Worm (Caenorhabditis elegans) whole organism, mixed stage, embryonic: Measurements from ENCODE around the gene Y54E2A.10.
A peak's percentile ranks its signal among the peaks of the same experiment; 100 is the strongest.

Source experiments
- M03D4.4 ChIP-seq: sonication (generic microtip); optimal IDR thresholded peaks from 2 replicates; lab custom pipeline; 2017; ENCODE audit warnings: mild to moderate bottlenecking, missing genetic modification characterization, missing compliant biosample characterization
- bed-3 ChIP-seq: fragments of 200-800 bp; sonication (Bioruptor generic); optimal IDR thresholded peaks from 3 replicates; lab custom pipeline; 2018; ENCODE audit warnings: mild to moderate bottlenecking, missing genetic modification characterization, moderate library complexity, missing compliant biosample characterization
- ceh-39 ChIP-seq: fragments of 150-350 bp; optimal IDR thresholded peaks from 2 replicates; lab custom pipeline; 2014; ENCODE audit warnings: missing biosample characterization, missing genetic modification characterization
- ceh-43 ChIP-seq: fragments of 200-800 bp; sonication (Bioruptor generic); optimal IDR thresholded peaks from 2 replicates; lab custom pipeline; 2018; ENCODE audit warnings: mild to moderate bottlenecking, missing genetic modification characterization, moderate library complexity, missing compliant biosample characterization
- ceh-83 ChIP-seq: fragments of 200-800 bp; sonication (Bioruptor generic); optimal IDR thresholded peaks from 2 replicates; lab custom pipeline; 2018; ENCODE audit warnings: mild to moderate bottlenecking, missing genetic modification characterization, missing compliant biosample characterization
- ces-1 ChIP-seq: fragments of 150-350 bp; optimal IDR thresholded peaks from 2 replicates; lab custom pipeline; 2014; ENCODE audit warnings: missing biosample characterization, missing genetic modification reagents, missing genetic modification characterization
- cnd-1 ChIP-seq: fragments of 200-800 bp; sonication (Bioruptor generic); optimal IDR thresholded peaks from 2 replicates; lab custom pipeline; 2018; ENCODE audit warnings: mild to moderate bottlenecking, missing genetic modification characterization, missing compliant biosample characterization
- drap-1 ChIP-seq: fragments of 200-800 bp; sonication (Bioruptor generic); optimal IDR thresholded peaks from 3 replicates; lab custom pipeline; 2018; ENCODE audit warnings: mild to moderate bottlenecking, missing genetic modification characterization, missing compliant biosample characterization
- elt-3 ChIP-seq: fragments of 150-350 bp; optimal IDR thresholded peaks from 2 replicates; lab custom pipeline; 2014; ENCODE audit warnings: missing biosample characterization, missing genetic modification characterization
- ham-2 ChIP-seq: fragments of 200-800 bp; sonication (Bioruptor generic); optimal IDR thresholded peaks from 2 replicates; lab custom pipeline; 2018; ENCODE audit warnings: mild to moderate bottlenecking, missing genetic modification characterization, missing compliant biosample characterization
- hlh-1 ChIP-seq: fragments of 150-350 bp; optimal IDR thresholded peaks from 2 replicates; lab custom pipeline; 2014; ENCODE audit warnings: missing biosample characterization, missing genetic modification reagents, missing genetic modification characterization
- lin-13 ChIP-seq: fragments of 150-350 bp; optimal IDR thresholded peaks from 2 replicates; lab custom pipeline; 2014; ENCODE audit warnings: missing biosample characterization, missing genetic modification characterization
- lin-32 ChIP-seq: fragments of 200-800 bp; sonication (Bioruptor generic); optimal IDR thresholded peaks from 2 replicates; lab custom pipeline; 2018; ENCODE audit warnings: mild to moderate bottlenecking, missing genetic modification characterization, missing compliant biosample characterization
- lsy-2 ChIP-seq: fragments of 150-350 bp; optimal IDR thresholded peaks from 2 replicates; lab custom pipeline; 2014; ENCODE audit warnings: missing biosample characterization, missing genetic modification characterization
- mab-5 ChIP-seq: fragments of 150-350 bp; optimal IDR thresholded peaks from 2 replicates; lab custom pipeline; 2014; ENCODE audit warnings: missing biosample characterization, missing genetic modification characterization
- mep-1 ChIP-seq: fragments of 150-350 bp; optimal IDR thresholded peaks from 2 replicates; lab custom pipeline; 2017; ENCODE audit warnings: missing biosample characterization, missing genetic modification reagents, missing genetic modification characterization, inconsistent platforms
- mls-2 ChIP-seq: sonication (generic microtip); optimal IDR thresholded peaks from 2 replicates; lab custom pipeline; 2016; ENCODE audit warnings: mild to moderate bottlenecking, missing genetic modification characterization, moderate library complexity, missing compliant biosample characterization
- nhr-12 ChIP-seq: fragments of 150-350 bp; optimal IDR thresholded peaks from 2 replicates; lab custom pipeline; 2014; ENCODE audit warnings: missing biosample characterization, missing genetic modification characterization
- nhr-2 ChIP-seq: fragments of 150-350 bp; optimal IDR thresholded peaks from 2 replicates; lab custom pipeline; 2014; ENCODE audit warnings: missing biosample characterization, missing genetic modification characterization
- nhr-237 ChIP-seq: fragments of 150-350 bp; optimal IDR thresholded peaks from 2 replicates; lab custom pipeline; 2014; ENCODE audit warnings: missing biosample characterization, missing genetic modification characterization
- nhr-28 ChIP-seq: fragments of 150-350 bp; optimal IDR thresholded peaks from 2 replicates; lab custom pipeline; 2014; ENCODE audit warnings: missing biosample characterization, missing genetic modification characterization
- nhr-76 ChIP-seq: sonication (generic microtip); optimal IDR thresholded peaks from 2 replicates; lab custom pipeline; 2017; ENCODE audit warnings: missing biosample characterization, missing genetic modification characterization
- pha-4 ChIP-seq: fragments of 150-350 bp; optimal IDR thresholded peaks from 2 replicates; lab custom pipeline; 2018; ENCODE audit warnings: missing biosample characterization, missing genetic modification reagents, missing genetic modification characterization
- snpc-4 ChIP-seq: fragments of 150-350 bp; optimal IDR thresholded peaks from 2 replicates; lab custom pipeline; 2014; ENCODE audit warnings: missing biosample characterization, missing genetic modification characterization
- sptf-1 ChIP-seq: sonication (generic microtip); optimal IDR thresholded peaks from 2 replicates; lab custom pipeline; 2017; ENCODE audit warnings: mild to moderate bottlenecking, missing genetic modification characterization, moderate library complexity, missing compliant biosample characterization
- tbx-8 ChIP-seq: fragments of 200-800 bp; sonication (Bioruptor generic); optimal IDR thresholded peaks from 2 replicates; lab custom pipeline; 2018; ENCODE audit warnings: mild to moderate bottlenecking, missing genetic modification characterization, moderate library complexity, missing compliant biosample characterization
- unc-120 ChIP-seq: sonication (generic microtip); optimal IDR thresholded peaks from 2 replicates; lab custom pipeline; 2017; ENCODE audit warnings: missing genetic modification characterization, missing compliant biosample characterization; ENCODE audit not compliant: poor library complexity, severe bottlenecking
- unc-39 ChIP-seq: fragments of 150-350 bp; optimal IDR thresholded peaks from 2 replicates; lab custom pipeline; 2014; ENCODE audit warnings: missing biosample characterization, missing genetic modification characterization
- unc-62 ChIP-seq: fragments of 150-350 bp; optimal IDR thresholded peaks from 2 replicates; lab custom pipeline; 2014; ENCODE audit warnings: missing biosample characterization, missing genetic modification reagents, missing genetic modification characterization
- zip-8 ChIP-seq: fragments of 150-350 bp; optimal IDR thresholded peaks from 2 replicates; lab custom pipeline; 2014; ENCODE audit warnings: missing biosample characterization, missing genetic modification characterization
- ztf-11 ChIP-seq: fragments of 150-350 bp; optimal IDR thresholded peaks from 2 replicates; lab custom pipeline; 2014; ENCODE audit warnings: missing biosample characterization, missing genetic modification characterization

The Y54E2A.10 gene

DNA sequence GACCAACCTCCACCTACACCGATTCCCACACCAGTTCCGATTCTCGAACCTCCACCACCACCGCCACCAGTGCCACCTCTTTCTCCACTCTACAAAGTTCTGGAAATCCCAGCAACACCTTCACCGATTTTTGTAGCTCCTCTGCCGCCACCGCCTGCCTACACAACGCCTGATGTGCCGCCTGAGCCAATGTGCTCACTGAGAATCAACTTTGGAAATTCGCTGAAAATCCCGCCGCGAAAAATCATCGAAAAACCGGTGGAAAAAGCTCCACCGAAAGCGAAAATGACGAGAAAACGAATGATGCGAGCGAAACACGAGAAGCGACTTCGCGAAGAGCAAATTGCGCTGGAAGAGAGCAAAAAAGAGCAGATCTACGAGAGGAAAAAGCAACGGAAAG lies 11.0 kb upstream of the Y54E2A.10 start:
- TF ChIP-seq elt-3 (tag; lab: Kevin White, UChicago) (no peak), bed-3 (GFP tag; lab: Kevin White, UChicago) (no peak), nhr-2 (tag; lab: Kevin White, UChicago) (no peak), nhr-76 (no peak), pha-4 (no peak), mep-1 (no peak)

DNA sequence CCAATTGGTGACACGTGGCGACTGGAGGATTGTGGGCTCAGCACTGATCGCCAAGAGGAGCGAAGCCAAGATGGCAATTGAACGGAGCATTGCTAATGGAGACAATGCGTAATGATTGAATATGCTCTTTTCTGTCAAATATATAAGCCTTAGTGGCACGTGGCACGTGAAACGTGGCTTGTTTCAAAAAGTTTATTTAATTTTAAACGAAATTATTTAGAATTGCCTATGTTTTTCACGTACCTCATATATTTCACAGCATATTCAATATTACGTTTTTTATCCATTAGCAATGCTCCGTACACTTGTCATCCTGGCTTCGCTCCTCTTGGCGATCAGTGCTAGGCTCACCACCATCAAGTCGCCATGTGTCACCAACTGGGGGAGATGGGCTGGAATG lies 4.9 kb upstream of the Y54E2A.10 start, which contains the start of gene Y54E2A.9:
Gene Y54E2A.9, minus strand, starts transcription at position 101 of the 400 bp plus-strand sequence.
- TF ChIP-seq tbx-8 (GFP tag; lab: Kevin White, UChicago) (no peak), elt-3 (tag; lab: Kevin White, UChicago) (no peak), lsy-2 (no peak), lin-13 (tag; lab: Kevin White, UChicago) (no peak)

DNA sequence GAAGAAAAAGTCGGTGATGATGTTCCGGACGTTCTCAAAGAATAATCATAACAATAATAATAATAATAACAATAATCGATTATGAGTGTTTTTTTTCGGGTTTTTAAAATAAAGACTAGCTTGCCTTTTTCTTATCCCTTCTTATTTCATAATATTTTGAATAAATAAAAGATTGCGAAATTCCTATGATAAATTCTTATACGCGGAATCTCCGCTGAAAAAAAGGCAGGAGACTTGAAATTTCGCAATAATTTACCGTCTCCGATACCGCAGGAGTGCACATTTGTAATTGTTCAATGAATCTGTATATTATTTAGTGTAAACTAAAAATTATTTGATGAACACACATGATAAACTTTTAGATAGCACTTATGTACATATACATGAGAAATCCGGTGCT lies 1.6 kb downstream of the Y54E2A.10 start:
- TF ChIP-seq pha-4 = no peak
- TF ChIP-seq drap-1 = no peak
- TF ChIP-seq nhr-28 (tag; lab: Kevin White, UChicago) = no peak
- no peak for TF ChIP-seq ham-2 (GFP tag; lab: Kevin White, UChicago)
- TF ChIP-seq bed-3 (GFP tag; lab: Kevin White, UChicago) = no peak
- TF ChIP-seq unc-120 = no peak
- TF ChIP-seq nhr-76 = no peak
- TF ChIP-seq ztf-11 = no peak
- no peak for TF ChIP-seq M03D4.4 (tag; lab: Kevin White, UChicago)
- no peak for TF ChIP-seq ces-1 (GFP tag; lab: Kevin White, UChicago)
- no peak for TF ChIP-seq nhr-237 (tag; lab: Kevin White, UChicago)
- no peak for TF ChIP-seq unc-62 (GFP tag; lab: Kevin White, UChicago)
- TF ChIP-seq lsy-2 = no peak
- no peak for TF ChIP-seq snpc-4 (tag; lab: Kevin White, UChicago)
- TF ChIP-seq elt-3 (tag; lab: Kevin White, UChicago) = no peak
- no peak for TF ChIP-seq mab-5 (tag; lab: Kevin White, UChicago)
- TF ChIP-seq zip-8 (tag; lab: Kevin White, UChicago) = no peak
- no peak for TF ChIP-seq cnd-1 (tag; lab: Kevin White, UChicago)
- TF ChIP-seq sptf-1 (tag; lab: Kevin White, UChicago) = no peak

DNA sequence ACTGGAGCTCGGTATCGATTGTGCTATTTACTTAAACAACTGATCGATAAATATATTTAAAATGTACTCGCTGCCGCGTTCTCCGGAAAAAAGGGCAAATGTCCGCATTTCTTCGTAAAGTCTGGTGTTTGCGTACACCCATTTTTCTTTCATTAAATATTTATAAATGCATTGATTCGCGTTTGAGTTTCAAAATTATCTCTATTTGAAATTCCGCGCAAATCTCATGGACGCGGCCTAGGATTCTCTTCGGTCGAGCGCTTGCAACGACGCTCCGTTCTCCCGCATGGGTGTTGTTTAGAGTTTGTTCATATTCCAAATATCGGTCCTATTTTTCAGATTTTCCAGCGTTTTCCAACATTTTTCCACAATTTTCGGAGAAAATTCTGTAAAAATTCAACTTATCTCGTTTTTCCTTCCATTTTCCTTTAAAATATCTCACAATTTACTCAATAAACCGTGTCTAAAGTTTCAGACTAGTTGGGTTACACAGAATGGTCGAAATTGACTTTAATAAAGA lies 4.1 kb downstream of the Y54E2A.10 start, which contains the start of gene eif-3.B:
Gene eif-3.B, plus strand, starts transcription at position 470 of the 520 bp plus-strand sequence.
- no peak for TF ChIP-seq ztf-11
- peak; percentile 72 for TF ChIP-seq lin-13 (tag; lab: Kevin White, UChicago)
- no peak for TF ChIP-seq elt-3 (tag; lab: Kevin White, UChicago)
- no peak for TF ChIP-seq ham-2 (GFP tag; lab: Kevin White, UChicago)
- no peak for TF ChIP-seq nhr-12 (tag; lab: Kevin White, UChicago)
- TF ChIP-seq drap-1 = peak; percentile 63
- TF ChIP-seq hlh-1 (tag; lab: Kevin White, UChicago) = peak; percentile 8
- peak; percentile 40 for TF ChIP-seq unc-120
- peak; percentile 8 for TF ChIP-seq lin-32 (GFP tag; lab: Kevin White, UChicago)
- no peak for TF ChIP-seq ceh-83 (GFP tag; lab: Kevin White, UChicago)
- TF ChIP-seq unc-39 (tag; lab: Kevin White, UChicago) = no peak
- TF ChIP-seq ces-1 (GFP tag; lab: Kevin White, UChicago) = peak; percentile 97
- TF ChIP-seq nhr-28 (tag; lab: Kevin White, UChicago) = no peak
- no peak for TF ChIP-seq snpc-4 (tag; lab: Kevin White, UChicago)
- TF ChIP-seq lsy-2 = peak; percentile 85
- TF ChIP-seq unc-62 (GFP tag; lab: Kevin White, UChicago) = peak; percentile 56
- peak; percentile 93 for TF ChIP-seq pha-4
- no peak for TF ChIP-seq bed-3 (GFP tag; lab: Kevin White, UChicago)
- TF ChIP-seq mab-5 (tag; lab: Kevin White, UChicago) = peak; percentile 64
- peak; percentile 75 for TF ChIP-seq ceh-39 (tag; lab: Kevin White, UChicago)
- TF ChIP-seq tbx-8 (GFP tag; lab: Kevin White, UChicago) = no peak
- TF ChIP-seq mep-1 = peak; percentile 88
- peak; percentile 18 for TF ChIP-seq mls-2 (tag; lab: Kevin White, UChicago)
- no peak for TF ChIP-seq ceh-43 (GFP tag; lab: Kevin White, UChicago)
- peak; percentile 94 for TF ChIP-seq nhr-237 (tag; lab: Kevin White, UChicago)
- no peak for TF ChIP-seq nhr-76
- peak; percentile 82 for TF ChIP-seq sptf-1 (tag; lab: Kevin White, UChicago)
